Worm (Caenorhabditis elegans): ENCODE data around the gene cest-28.

DNA sequence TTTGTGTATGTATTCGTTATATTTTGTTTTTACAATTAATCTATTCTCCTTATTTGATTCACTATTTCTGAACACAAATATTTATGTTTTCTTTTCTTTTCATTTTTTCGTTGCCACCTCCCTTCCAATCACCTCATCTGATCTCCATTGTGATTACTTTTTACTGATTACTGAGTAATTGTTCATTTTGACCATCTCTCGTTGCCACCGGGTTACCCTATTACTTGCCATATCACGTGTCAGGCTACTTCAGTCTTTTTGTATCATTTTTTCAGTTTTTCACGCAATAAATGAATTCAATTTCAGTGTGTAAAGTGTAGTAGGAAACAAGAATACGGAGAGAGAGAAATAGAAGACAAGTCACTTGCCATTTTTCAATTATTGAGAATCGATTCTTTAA is 17.6 kb upstream of the cest-28 start, which contains the start of gene T10H9.8:
- no peak for TF ChIP-seq ztf-11 (tag; optimal IDR thresholded peaks at IDR 0.05)
- TF ChIP-seq dpl-1 (GFP tag; optimal IDR thresholded peaks at IDR 0.05): no peak
- no peak for TF ChIP-seq aly-2 (tag; optimal IDR thresholded peaks at IDR 0.05)
- TF ChIP-seq zip-4 (GFP tag; optimal IDR thresholded peaks at IDR 0.05): no peak
- no peak for TF ChIP-seq fkh-10 (GFP tag; optimal IDR thresholded peaks at IDR 0.05)
- no peak for TF ChIP-seq jun-1 (tag; optimal IDR thresholded peaks at IDR 0.05)
- no peak for TF ChIP-seq zag-1 (tag; optimal IDR thresholded peaks at IDR 0.05)
